Worm (Caenorhabditis elegans) whole organism, L1 larva: ENCODE data around the gene C28F5.1.
A peak's percentile ranks its signal among the peaks of the same experiment; 100 is the strongest.

Experiments used
- C04F5.9 ChIP-seq: sonication (generic microtip); optimal IDR thresholded peaks from 2 replicates; lab custom pipeline; 2016; ENCODE audit warnings: missing genetic modification characterization, missing compliant biosample characterization
- C16A3.4 ChIP-seq: fragments of 150-350 bp; optimal IDR thresholded peaks from 2 replicates; lab custom pipeline; 2014; ENCODE audit warnings: missing biosample characterization, missing genetic modification characterization
- C34B4.2 ChIP-seq: sonication (generic microtip); optimal IDR thresholded peaks from 2 replicates; lab custom pipeline; 2017; ENCODE audit warnings: mild to moderate bottlenecking, missing genetic modification characterization, missing compliant biosample characterization
- blmp-1 ChIP-seq: fragments of 150-350 bp; optimal IDR thresholded peaks from 2 replicates; lab custom pipeline; 2014; ENCODE audit warnings: missing biosample characterization, missing genetic modification characterization
- ceh-88 ChIP-seq: fragments of 200-800 bp; sonication (Bioruptor generic); IDR thresholded peaks from 2 replicates; pipeline ENCODE4 v1.3.6; 2022; ENCODE audit warnings: missing genetic modification characterization, missing compliant biosample characterization
- ceh-90 ChIP-seq: sonication (generic microtip); optimal IDR thresholded peaks from 2 replicates; lab custom pipeline; 2016; ENCODE audit warnings: missing genetic modification characterization, missing compliant biosample characterization
- dpl-1 ChIP-seq, 3 experiments: fragments of 150-350 bp in 2 of 3; sonication (generic microtip) in 1 of 3; optimal IDR thresholded peaks; 2 replicates each; lab custom pipeline; 2014 to 2017; ENCODE audit warnings: missing biosample characterization in 3 of 3, missing genetic modification characterization in 3 of 3, missing genetic modification reagents in 3 of 3
- elt-2 ChIP-seq: sonication (generic microtip); optimal IDR thresholded peaks from 2 replicates; lab custom pipeline; 2016; ENCODE audit warnings: missing genetic modification characterization, mild to moderate bottlenecking, inconsistent platforms, missing compliant biosample characterization, missing genetic modification reagents
- ets-5 ChIP-seq: fragments of 200-800 bp; sonication (Bioruptor generic); IDR thresholded peaks from 2 replicates; pipeline ENCODE4 v1.3.6; 2022; ENCODE audit warnings: missing genetic modification characterization, missing compliant biosample characterization
- fkh-10 ChIP-seq: sonication (generic microtip); optimal IDR thresholded peaks from 2 replicates; lab custom pipeline; 2017; ENCODE audit warnings: missing biosample characterization, missing genetic modification reagents, missing genetic modification characterization
- isw-1 ChIP-seq: fragments of 200-800 bp; sonication (Bioruptor generic); IDR thresholded peaks from 2 replicates; pipeline ENCODE4 v1.3.6; 2022; ENCODE audit warnings: missing genetic modification characterization, missing compliant biosample characterization
- lin-14 ChIP-seq: fragments of 200-800 bp; sonication (Bioruptor generic); optimal IDR thresholded peaks from 2 replicates; lab custom pipeline; 2018; ENCODE audit warnings: mild to moderate bottlenecking, missing genetic modification characterization, moderate library complexity, missing compliant biosample characterization
- lin-15B ChIP-seq: fragments of 150-350 bp; sonication (generic microtip); optimal IDR thresholded peaks from 3 replicates; lab custom pipeline; 2014; ENCODE audit warnings: missing biosample characterization, missing genetic modification characterization
- lin-35 ChIP-seq, 2 experiments: fragments of 150-350 bp; optimal IDR thresholded peaks; 2 replicates each; lab custom pipeline; 2014; ENCODE audit warnings: missing biosample characterization in 2 of 2, missing genetic modification characterization in 2 of 2, missing genetic modification reagents in 2 of 2
- lin-39 ChIP-seq: fragments of 150-350 bp; optimal IDR thresholded peaks from 2 replicates; lab custom pipeline; 2014; ENCODE audit warnings: missing biosample characterization, missing genetic modification reagents, missing genetic modification characterization
- mab-9 ChIP-seq: fragments of 200-800 bp; sonication (Bioruptor generic); IDR thresholded peaks from 2 replicates; pipeline ENCODE4 v1.3.6; 2022; ENCODE audit warnings: missing genetic modification reagents, missing genetic modification characterization, missing compliant biosample characterization
- mdl-1 ChIP-seq, 2 experiments: fragments of 150-350 bp; optimal IDR thresholded peaks; 2 replicates each; lab custom pipeline; 2014 to 2017; ENCODE audit warnings: missing biosample characterization in 2 of 2, missing genetic modification characterization in 2 of 2, inconsistent platforms in 1 of 2
- nhr-19 ChIP-seq: fragments of 200-800 bp; sonication (Bioruptor generic); conservative IDR thresholded peaks from 2 replicates; pipeline ENCODE4 v1.3.6; 2022; ENCODE audit warnings: missing genetic modification characterization, missing compliant biosample characterization
- nhr-237 ChIP-seq: fragments of 150-350 bp; optimal IDR thresholded peaks from 2 replicates; lab custom pipeline; 2014; ENCODE audit warnings: missing biosample characterization, missing genetic modification characterization
- nhr-28 ChIP-seq: fragments of 150-350 bp; optimal IDR thresholded peaks from 2 replicates; lab custom pipeline; 2014; ENCODE audit warnings: missing biosample characterization, missing genetic modification characterization
- nhr-47 ChIP-seq: sonication (generic microtip); optimal IDR thresholded peaks from 2 replicates; lab custom pipeline; 2016; ENCODE audit warnings: mild to moderate bottlenecking, missing genetic modification characterization, moderate library complexity, missing compliant biosample characterization
- nhr-77 ChIP-seq: fragments of 150-350 bp; optimal IDR thresholded peaks from 2 replicates; lab custom pipeline; 2014; ENCODE audit warnings: missing biosample characterization, missing genetic modification characterization
- nhr-85 ChIP-seq: sonication (generic microtip); peaks from one replicate; lab custom pipeline; 2016; ENCODE audit warnings: missing genetic modification characterization, inconsistent platforms, missing compliant biosample characterization
- rnt-1 ChIP-seq: sonication (generic microtip); optimal IDR thresholded peaks from 2 replicates; lab custom pipeline; 2016; ENCODE audit warnings: mild to moderate bottlenecking, missing genetic modification characterization, moderate library complexity, missing compliant biosample characterization
- snpc-4 ChIP-seq: fragments of 150-350 bp; optimal IDR thresholded peaks from 2 replicates; lab custom pipeline; 2014; ENCODE audit warnings: missing biosample characterization, missing genetic modification characterization
- sox-4 ChIP-seq: sonication (generic microtip); optimal IDR thresholded peaks from 2 replicates; lab custom pipeline; 2016; ENCODE audit warnings: missing genetic modification characterization, missing compliant biosample characterization
- sptf-1 ChIP-seq: fragments of 150-350 bp; optimal IDR thresholded peaks from 2 replicates; lab custom pipeline; 2014; ENCODE audit warnings: missing biosample characterization, missing genetic modification characterization
- tbx-2 ChIP-seq: sonication (generic microtip); optimal IDR thresholded peaks from 2 replicates; lab custom pipeline; 2016; ENCODE audit warnings: missing genetic modification characterization, missing compliant biosample characterization
- unc-62 ChIP-seq: fragments of 150-350 bp; optimal IDR thresholded peaks from 2 replicates; lab custom pipeline; 2014; ENCODE audit warnings: missing biosample characterization, missing genetic modification reagents, missing genetic modification characterization
- unc-86 ChIP-seq: sonication (generic microtip); optimal IDR thresholded peaks from 2 replicates; lab custom pipeline; 2016; ENCODE audit warnings: missing genetic modification characterization, missing compliant biosample characterization
- unc-98 ChIP-seq: fragments of 200-800 bp; sonication (Bioruptor generic); IDR thresholded peaks from 2 replicates; pipeline ENCODE4 v1.3.6; 2022; ENCODE audit warnings: missing genetic modification characterization, missing compliant biosample characterization
- vab-15 ChIP-seq: sonication (generic microtip); optimal IDR thresholded peaks from 2 replicates; lab custom pipeline; 2017; ENCODE audit warnings: missing genotype, mild to moderate bottlenecking, missing genetic modification characterization, missing compliant biosample characterization
- zag-1 ChIP-seq: fragments of 150-350 bp; optimal IDR thresholded peaks from 2 replicates; lab custom pipeline; 2014; ENCODE audit warnings: missing biosample characterization, missing genetic modification characterization
- ztf-11 ChIP-seq, 2 experiments: sonication (generic microtip); optimal IDR thresholded peaks; 2 replicates each; lab custom pipeline; 2016 to 2017; ENCODE audit warnings: missing genetic modification characterization in 2 of 2, missing biosample characterization in 1 of 2, missing compliant biosample characterization in 1 of 2
- ztf-4 ChIP-seq: fragments of 150-350 bp; optimal IDR thresholded peaks from 2 replicates; lab custom pipeline; 2014; ENCODE audit warnings: missing biosample characterization, missing genetic modification characterization

C28F5.1 gene

ce11 chrII:7489605-7490004 lies 15.5 kb upstream of the C28F5.1 start, which contains the start of gene D1022.9:
Gene D1022.9 (minus strand): TSS chrII:7489705.
- TF ChIP-seq ceh-88 (GFP tag; lab: Robert Waterston, UW) (no peak), ceh-90 (tag; lab: Kevin White, UChicago) (no peak), tbx-2 (tag; lab: Kevin White, UChicago) (no peak), lin-35 (GFP tag; optimal IDR thresholded peaks at IDR 0.05; lab: Kevin White, UChicago) (no peak), unc-86 (tag; lab: Kevin White, UChicago) (no peak), lin-39 (no peak), rnt-1 (tag; lab: Kevin White, UChicago) (no peak), lin-14 (no peak), lin-15B (tag; lab: Kevin White, UChicago) (no peak), ets-5 (no peak)

- TF ChIP-seq nhr-19 (GFP tag; lab: Robert Waterston, UW) (no peak), nhr-47 (tag; lab: Kevin White, UChicago) (no peak), mab-9 (GFP tag; lab: Robert Waterston, UW) (no peak), nhr-28 (tag; lab: Kevin White, UChicago) (no peak), unc-62 (GFP tag; lab: Kevin White, UChicago) (no peak), unc-98 (GFP tag; lab: Robert Waterston, UW) (no peak), vab-15 (tag; lab: Kevin White, UChicago) (no peak), fkh-10 (GFP tag; lab: Kevin White, UChicago) (no peak), ztf-11 (tag; optimal IDR thresholded peaks at IDR 0.05; lab: Kevin White, UChicago) (no peak), dpl-1 (GFP tag; optimal IDR thresholded peaks at IDR 0.05; lab: Kevin White, UChicago) (no peak), lin-14 (no peak), sox-4 (tag; lab: Kevin White, UChicago) (no peak), nhr-77 (no peak), ceh-88 (GFP tag; lab: Robert Waterston, UW) (no peak), nhr-85 (tag; lab: Kevin White, UChicago) (no peak), zag-1 (no peak), C16A3.4 (no peak), sptf-1 (tag; lab: Kevin White, UChicago) (no peak), ets-5 (no peak), ztf-4 (no peak)
Observed at ce11 chrII:7493599-7493998, 11.5 kb upstream of the C28F5.1 start, which contains the start of gene nas-23. Gene nas-23 (minus strand): TSS chrII:7493699.

ce11 chrII:7494155-7494554 lies 10.9 kb upstream of the C28F5.1 start, which contains the start of gene R10H1.1:
Gene R10H1.1 (plus strand): TSS chrII:7494455.
- peak; percentile 40 for TF ChIP-seq blmp-1 (tag; lab: Kevin White, UChicago)
- TF ChIP-seq unc-62 (GFP tag; lab: Kevin White, UChicago), result no peak

- TF ChIP-seq nhr-237 (tag; lab: Kevin White, UChicago), result no peak
- peak; percentile 63 for TF ChIP-seq blmp-1 (tag; lab: Kevin White, UChicago)
Observed at ce11 chrII:7496070-7496469, 9.0 kb upstream of the C28F5.1 start, which contains the start of gene spi-1. Gene spi-1 (plus strand): TSS chrII:7496247.

ce11 chrII:7499390-7499789 lies 5.7 kb upstream of the C28F5.1 start, which contains the start of gene srab-14:
Gene srab-14 (minus strand): TSS chrII:7499490.
- TF ChIP-seq blmp-1 (tag; lab: Kevin White, UChicago) (no peak), zag-1 (no peak), lin-35 (GFP tag; optimal IDR thresholded peaks at IDR 0.05; lab: Kevin White, UChicago) (no peak), C34B4.2 (tag; lab: Kevin White, UChicago) (no peak), isw-1 (GFP tag; lab: Robert Waterston, UW) (no peak), nhr-47 (tag; lab: Kevin White, UChicago) (no peak), C04F5.9 (tag; lab: Kevin White, UChicago) (no peak), snpc-4 (tag; lab: Kevin White, UChicago) (no peak), tbx-2 (tag; lab: Kevin White, UChicago) (no peak), mdl-1 (tag; optimal IDR thresholded peaks at IDR 0.05; lab: Kevin White, UChicago) (no peak), elt-2 (no peak)
